Worm (Caenorhabditis elegans) whole organism, L4/young adult: Measurements from ENCODE around the gene gur-3.

Experiments used
- dao-5 ChIP-seq: sonication (generic microtip); optimal IDR thresholded peaks from 2 replicates; lab custom pipeline; 2016; ENCODE audit warnings: missing genotype, missing genetic modification characterization, moderate library complexity, missing compliant biosample characterization
- him-1 ChIP-seq: sonication (generic microtip); optimal IDR thresholded peaks from 2 replicates; lab custom pipeline; 2016; ENCODE audit warnings: missing genotype, missing genetic modification reagents, missing genetic modification characterization, missing compliant biosample characterization

ce11 chrX:10373581-10373980 lies 32.5 kb downstream of the gur-3 start:
- TF ChIP-seq him-1 (tag; lab: Kevin White, UChicago) = no peak
- TF ChIP-seq dao-5 = no peak
